Worm (Caenorhabditis elegans) whole organism, L1 larva: Measurements from ENCODE around the gene asp-15.
A peak's percentile ranks its signal among the peaks of the same experiment; 100 is the strongest.

ENCODE experiments used
- C04F5.9 ChIP-seq: sonication (generic microtip); optimal IDR thresholded peaks from 2 replicates; lab custom pipeline; 2016; ENCODE audit warnings: missing genetic modification characterization, missing compliant biosample characterization
- C16A3.4 ChIP-seq: fragments of 150-350 bp; optimal IDR thresholded peaks from 2 replicates; lab custom pipeline; 2014; ENCODE audit warnings: missing biosample characterization, missing genetic modification characterization
- C34B4.2 ChIP-seq: sonication (generic microtip); optimal IDR thresholded peaks from 2 replicates; lab custom pipeline; 2017; ENCODE audit warnings: mild to moderate bottlenecking, missing genetic modification characterization, missing compliant biosample characterization
- F16B12.6 ChIP-seq: fragments of 150-350 bp; optimal IDR thresholded peaks from 2 replicates; lab custom pipeline; 2014; ENCODE audit warnings: missing biosample characterization, missing genetic modification characterization
- aha-1 ChIP-seq: fragments of 150-350 bp; optimal IDR thresholded peaks from 2 replicates; lab custom pipeline; 2014; ENCODE audit warnings: missing biosample characterization, missing genetic modification characterization
- alr-1 ChIP-seq: fragments of 200-800 bp; sonication (Bioruptor generic); optimal IDR thresholded peaks from 2 replicates; lab custom pipeline; 2018; ENCODE audit warnings: borderline replicate concordance, mild to moderate bottlenecking, missing genetic modification characterization, missing compliant biosample characterization
- ama-1 ChIP-seq: fragments of 150-350 bp; optimal IDR thresholded peaks from 2 replicates; lab custom pipeline; 2014
- dpl-1 ChIP-seq, 3 experiments: fragments of 150-350 bp in 2 of 3; sonication (generic microtip) in 1 of 3; optimal IDR thresholded peaks; 2 replicates each; lab custom pipeline; 2014 to 2017; ENCODE audit warnings: missing biosample characterization in 3 of 3, missing genetic modification characterization in 3 of 3, missing genetic modification reagents in 3 of 3
- egl-13 ChIP-seq: sonication (generic microtip); optimal IDR thresholded peaks from 2 replicates; lab custom pipeline; 2016; ENCODE audit warnings: missing genotype, missing genetic modification reagents, missing genetic modification characterization, missing compliant biosample characterization
- egl-27 ChIP-seq, 2 experiments: fragments of 150-350 bp in 1 of 2; sonication (generic microtip); optimal IDR thresholded peaks; 3 replicates each; lab custom pipeline; 2017 to 2018; ENCODE audit warnings: missing biosample characterization in 2 of 2, missing genetic modification characterization in 2 of 2, missing genetic modification reagents in 2 of 2
- elt-2 ChIP-seq: sonication (generic microtip); optimal IDR thresholded peaks from 2 replicates; lab custom pipeline; 2016; ENCODE audit warnings: missing genetic modification characterization, mild to moderate bottlenecking, inconsistent platforms, missing compliant biosample characterization, missing genetic modification reagents
- ets-5 ChIP-seq: fragments of 200-800 bp; sonication (Bioruptor generic); IDR thresholded peaks from 2 replicates; pipeline ENCODE4 v1.3.6; 2022; ENCODE audit warnings: missing genetic modification characterization, missing compliant biosample characterization
- fkh-4 ChIP-seq: sonication (generic microtip); optimal IDR thresholded peaks from 2 replicates; lab custom pipeline; 2016; ENCODE audit warnings: missing compliant biosample characterization, missing genetic modification characterization, borderline replicate concordance
- irx-1 ChIP-seq: sonication (generic microtip); optimal IDR thresholded peaks from 2 replicates; lab custom pipeline; 2016; ENCODE audit warnings: missing genetic modification characterization, missing compliant biosample characterization
- isw-1 ChIP-seq: fragments of 200-800 bp; sonication (Bioruptor generic); IDR thresholded peaks from 2 replicates; pipeline ENCODE4 v1.3.6; 2022; ENCODE audit warnings: missing genetic modification characterization, missing compliant biosample characterization
- jun-1 ChIP-seq: fragments of 150-350 bp; optimal IDR thresholded peaks from 2 replicates; lab custom pipeline; 2014; ENCODE audit warnings: missing biosample characterization, missing genetic modification reagents, missing genetic modification characterization
- lin-35 ChIP-seq, 2 experiments: fragments of 150-350 bp; optimal IDR thresholded peaks; 2 replicates each; lab custom pipeline; 2014; ENCODE audit warnings: missing biosample characterization in 2 of 2, missing genetic modification characterization in 2 of 2, missing genetic modification reagents in 2 of 2
- lin-39 ChIP-seq: fragments of 150-350 bp; optimal IDR thresholded peaks from 2 replicates; lab custom pipeline; 2014; ENCODE audit warnings: missing biosample characterization, missing genetic modification reagents, missing genetic modification characterization
- lir-3 ChIP-seq: sonication (generic microtip); optimal IDR thresholded peaks from 2 replicates; lab custom pipeline; 2016; ENCODE audit warnings: mild to moderate bottlenecking, missing genetic modification characterization, moderate library complexity, missing compliant biosample characterization; ENCODE audit not compliant: poor library complexity
- mab-9 ChIP-seq: fragments of 200-800 bp; sonication (Bioruptor generic); IDR thresholded peaks from 2 replicates; pipeline ENCODE4 v1.3.6; 2022; ENCODE audit warnings: missing genetic modification reagents, missing genetic modification characterization, missing compliant biosample characterization
- mdl-1 ChIP-seq, 2 experiments: fragments of 150-350 bp; optimal IDR thresholded peaks; 2 replicates each; lab custom pipeline; 2014 to 2017; ENCODE audit warnings: missing biosample characterization in 2 of 2, missing genetic modification characterization in 2 of 2, inconsistent platforms in 1 of 2
- mep-1 ChIP-seq: fragments of 150-350 bp; optimal IDR thresholded peaks from 2 replicates; lab custom pipeline; 2014; ENCODE audit warnings: missing biosample characterization, missing genetic modification characterization
- nhr-11 ChIP-seq: fragments of 150-350 bp; optimal IDR thresholded peaks from 2 replicates; lab custom pipeline; 2014; ENCODE audit warnings: missing biosample characterization, missing genetic modification characterization
- nhr-12 ChIP-seq: sonication (generic microtip); optimal IDR thresholded peaks from 2 replicates; lab custom pipeline; 2017; ENCODE audit warnings: missing biosample characterization, missing genetic modification characterization
- nhr-19 ChIP-seq: fragments of 200-800 bp; sonication (Bioruptor generic); conservative IDR thresholded peaks from 2 replicates; pipeline ENCODE4 v1.3.6; 2022; ENCODE audit warnings: missing genetic modification characterization, missing compliant biosample characterization
- nhr-28 ChIP-seq: fragments of 150-350 bp; optimal IDR thresholded peaks from 2 replicates; lab custom pipeline; 2014; ENCODE audit warnings: missing biosample characterization, missing genetic modification characterization
- nhr-71 ChIP-seq: sonication (generic microtip); optimal IDR thresholded peaks from 2 replicates; lab custom pipeline; 2016; ENCODE audit warnings: mild to moderate bottlenecking, missing genetic modification characterization, moderate library complexity, missing compliant biosample characterization
- nhr-76 ChIP-seq: sonication (generic microtip); optimal IDR thresholded peaks from 2 replicates; lab custom pipeline; 2017; ENCODE audit warnings: missing biosample characterization, missing genetic modification characterization
- nhr-84 ChIP-seq: sonication (generic microtip); optimal IDR thresholded peaks from 2 replicates; lab custom pipeline; 2017; ENCODE audit warnings: missing biosample characterization, missing genetic modification characterization
- nhr-85 ChIP-seq: sonication (generic microtip); peaks from one replicate; lab custom pipeline; 2016; ENCODE audit warnings: missing genetic modification characterization, inconsistent platforms, missing compliant biosample characterization
- pag-3 ChIP-seq: sonication (generic microtip); optimal IDR thresholded peaks from 2 replicates; lab custom pipeline; 2017; ENCODE audit warnings: missing genetic modification characterization, mild to moderate bottlenecking, missing compliant biosample characterization, antibody characterized with exemption, borderline replicate concordance; ENCODE audit not compliant: insufficient read depth
- pqm-1 ChIP-seq: sonication (generic microtip); optimal IDR thresholded peaks from 3 replicates; lab custom pipeline; 2017; ENCODE audit warnings: missing biosample characterization, missing genetic modification characterization
- skn-1 ChIP-seq: fragments of 150-350 bp; optimal IDR thresholded peaks from 2 replicates; lab custom pipeline; 2014; ENCODE audit warnings: missing biosample characterization, missing genetic modification characterization
- snpc-4 ChIP-seq: fragments of 150-350 bp; optimal IDR thresholded peaks from 2 replicates; lab custom pipeline; 2014; ENCODE audit warnings: missing biosample characterization, missing genetic modification characterization
- snu-23 ChIP-seq: sonication (generic microtip); optimal IDR thresholded peaks from 2 replicates; lab custom pipeline; 2016; ENCODE audit warnings: missing genetic modification characterization, missing compliant biosample characterization
- sox-4 ChIP-seq: sonication (generic microtip); optimal IDR thresholded peaks from 2 replicates; lab custom pipeline; 2016; ENCODE audit warnings: missing genetic modification characterization, missing compliant biosample characterization
- sptf-1 ChIP-seq: fragments of 150-350 bp; optimal IDR thresholded peaks from 2 replicates; lab custom pipeline; 2014; ENCODE audit warnings: missing biosample characterization, missing genetic modification characterization
- sup-37 ChIP-seq: fragments of 200-800 bp; sonication (Bioruptor generic); optimal IDR thresholded peaks from 2 replicates; lab custom pipeline; 2018; ENCODE audit warnings: mild to moderate bottlenecking, missing genetic modification characterization, missing compliant biosample characterization
- tlp-1 ChIP-seq: fragments of 150-350 bp; optimal IDR thresholded peaks from 2 replicates; lab custom pipeline; 2014; ENCODE audit warnings: missing biosample characterization, missing genetic modification characterization
- unc-130 ChIP-seq: fragments of 150-350 bp; optimal IDR thresholded peaks from 2 replicates; lab custom pipeline; 2017; ENCODE audit warnings: missing biosample characterization, missing genetic modification characterization, inconsistent platforms
- unc-62 ChIP-seq: fragments of 150-350 bp; optimal IDR thresholded peaks from 2 replicates; lab custom pipeline; 2014; ENCODE audit warnings: missing biosample characterization, missing genetic modification reagents, missing genetic modification characterization
- unc-86 ChIP-seq: sonication (generic microtip); optimal IDR thresholded peaks from 2 replicates; lab custom pipeline; 2016; ENCODE audit warnings: missing genetic modification characterization, missing compliant biosample characterization
- zag-1 ChIP-seq: fragments of 150-350 bp; optimal IDR thresholded peaks from 2 replicates; lab custom pipeline; 2014; ENCODE audit warnings: missing biosample characterization, missing genetic modification characterization
- zip-4 ChIP-seq: fragments of 200-800 bp; sonication (Bioruptor generic); optimal IDR thresholded peaks from 2 replicates; lab custom pipeline; 2018; ENCODE audit warnings: mild to moderate bottlenecking, missing genetic modification characterization, moderate library complexity, missing compliant biosample characterization
- ztf-11 ChIP-seq, 2 experiments: sonication (generic microtip); optimal IDR thresholded peaks; 2 replicates each; lab custom pipeline; 2016 to 2017; ENCODE audit warnings: missing genetic modification characterization in 2 of 2, missing biosample characterization in 1 of 2, missing compliant biosample characterization in 1 of 2
- ztf-4 ChIP-seq: fragments of 150-350 bp; optimal IDR thresholded peaks from 2 replicates; lab custom pipeline; 2014; ENCODE audit warnings: missing biosample characterization, missing genetic modification characterization

Gene asp-15

DNA sequence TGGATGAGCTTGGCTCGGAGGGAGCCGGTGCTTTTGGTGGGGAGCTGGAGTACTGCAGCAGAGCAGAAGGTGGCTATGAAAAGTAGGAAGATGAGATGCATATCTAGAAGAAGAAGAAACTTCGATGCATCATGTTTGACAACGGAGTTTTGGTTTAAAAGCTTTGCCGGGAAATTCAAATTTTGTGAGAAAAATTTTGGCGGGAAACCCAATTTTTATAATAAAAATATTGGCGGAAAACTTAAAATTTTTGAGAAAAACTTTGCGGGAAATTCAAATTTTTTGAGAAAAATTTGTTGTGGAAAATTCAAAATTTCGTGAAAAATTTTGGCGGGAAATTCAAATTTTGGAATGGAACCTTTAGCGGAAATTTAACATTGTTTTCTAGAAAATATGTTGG lies at the start of gene asp-15:
TSS of gene asp-15 (minus strand) at position 101 of the 400 bp plus-strand sequence.
- no peak for TF ChIP-seq sptf-1 (tag; lab: Kevin White, UChicago)
- no peak for TF ChIP-seq nhr-12 (tag; lab: Kevin White, UChicago)
- TF ChIP-seq sup-37 (GFP tag; lab: Kevin White, UChicago) = no peak
- TF ChIP-seq unc-86 (tag; lab: Kevin White, UChicago) = no peak
- TF ChIP-seq F16B12.6 (tag; lab: Kevin White, UChicago) = no peak

- TF ChIP-seq skn-1 = no peak
- TF ChIP-seq jun-1 = no peak
- no peak for TF ChIP-seq nhr-28
- no peak for TF ChIP-seq sox-4 (tag; lab: Kevin White, UChicago)
- TF ChIP-seq nhr-76 (tag; lab: Kevin White, UChicago) = no peak
- TF ChIP-seq alr-1 (tag; lab: Kevin White, UChicago) = no peak
- no peak for TF ChIP-seq sptf-1 (tag; lab: Kevin White, UChicago)
- TF ChIP-seq ama-1 (lab: Kevin White, UChicago) = no peak
- TF ChIP-seq dpl-1 (GFP tag; optimal IDR thresholded peaks at IDR 0.05; lab: Kevin White, UChicago) = no peak
- no peak for TF ChIP-seq lin-35 (GFP tag; optimal IDR thresholded peaks at IDR 0.05; lab: Kevin White, UChicago)
- no peak for TF ChIP-seq fkh-4 (tag; lab: Kevin White, UChicago)
- TF ChIP-seq pqm-1 = no peak
- TF ChIP-seq egl-13 (tag; lab: Kevin White, UChicago) = no peak
- TF ChIP-seq zag-1 (tag; lab: Kevin White, UChicago) = no peak
- no peak for TF ChIP-seq mdl-1 (tag; optimal IDR thresholded peaks at IDR 0.05; lab: Kevin White, UChicago)
- TF ChIP-seq ztf-4 (tag; lab: Kevin White, UChicago) = no peak
- TF ChIP-seq C04F5.9 (tag; lab: Kevin White, UChicago) = no peak
- no peak for TF ChIP-seq snpc-4 (tag; lab: Kevin White, UChicago)
- TF ChIP-seq isw-1 (GFP tag; lab: Robert Waterston, UW) = no peak
These were observed 46.2 kb upstream of the asp-15 start for ce11 chrV:19090885-19091284.

- no peak for TF ChIP-seq C34B4.2 (tag; lab: Kevin White, UChicago)
- TF ChIP-seq alr-1 (tag; lab: Kevin White, UChicago) = no peak
- TF ChIP-seq nhr-85 (tag; lab: Kevin White, UChicago) = peak; percentile 30
- TF ChIP-seq ets-5 (GFP tag; lab: Robert Waterston, UW) = no peak
- no peak for TF ChIP-seq egl-27 (tag; optimal IDR thresholded peaks at IDR 0.05; lab: Kevin White, UChicago)
- no peak for TF ChIP-seq snu-23 (GFP tag; lab: Kevin White, UChicago)
- TF ChIP-seq skn-1 = no peak
- TF ChIP-seq ztf-11 (tag; optimal IDR thresholded peaks at IDR 0.05; lab: Kevin White, UChicago) = no peak
- TF ChIP-seq nhr-19 (GFP tag; lab: Robert Waterston, UW) = peak; percentile 26
- TF ChIP-seq pag-3 (tag; lab: Kevin White, UChicago) = no peak
- TF ChIP-seq zip-4 (GFP tag; lab: Kevin White, UChicago) = no peak
- no peak for TF ChIP-seq elt-2
These were observed 42.8 kb upstream of the asp-15 start, which contains the start of gene nhr-145 for ce11 chrV:19087426-19087825. Gene nhr-145, plus strand, starts transcription at chrV:19087723.

ce11 chrV:19083789-19084188 lies 39.1 kb upstream of the asp-15 start:
- TF ChIP-seq sptf-1 (tag; lab: Kevin White, UChicago) (no peak), mab-9 (GFP tag; lab: Robert Waterston, UW) (no peak), aha-1 (no peak), C16A3.4 (tag; lab: Kevin White, UChicago) (no peak), lir-3 (no peak), jun-1 (no peak), nhr-84 (tag; lab: Kevin White, UChicago) (no peak), unc-130 (tag; lab: Kevin White, UChicago) (no peak), irx-1 (tag; lab: Kevin White, UChicago) (no peak), nhr-28 (no peak), nhr-11 (tag; lab: Kevin White, UChicago) (no peak), lin-39 (tag; lab: Kevin White, UChicago) (no peak), skn-1 (no peak), unc-62 (GFP tag; lab: Kevin White, UChicago) (no peak), nhr-71 (tag; lab: Kevin White, UChicago) (no peak), elt-2 (no peak), tlp-1 (tag; lab: Kevin White, UChicago) (no peak), mep-1 (tag; lab: Kevin White, UChicago) (no peak), C04F5.9 (tag; lab: Kevin White, UChicago) (no peak), snu-23 (GFP tag; lab: Kevin White, UChicago) (no peak)
